Worm (Caenorhabditis elegans) whole organism, L1 larva: Measurements from ENCODE around the gene T21D12.14.

Experiments used
- C04F5.9 ChIP-seq: sonication (generic microtip); optimal IDR thresholded peaks from 2 replicates; lab custom pipeline; 2016; ENCODE audit warnings: missing genetic modification characterization, missing compliant biosample characterization
- Y116A8C.19 ChIP-seq: sonication (generic microtip); optimal IDR thresholded peaks from 2 replicates; lab custom pipeline; 2016; ENCODE audit warnings: missing compliant biosample characterization, missing genetic modification characterization, borderline replicate concordance
- blmp-1 ChIP-seq: fragments of 150-350 bp; optimal IDR thresholded peaks from 2 replicates; lab custom pipeline; 2014; ENCODE audit warnings: missing biosample characterization, missing genetic modification characterization
- ceh-63 ChIP-seq: fragments of 200-800 bp; sonication (Bioruptor generic); optimal IDR thresholded peaks from 2 replicates; lab custom pipeline; 2018; ENCODE audit warnings: mild to moderate bottlenecking, missing genetic modification characterization, missing compliant biosample characterization
- ceh-82 ChIP-seq, 3 experiments: fragments of 150-350 bp in 1 of 3; sonication (generic microtip) in 2 of 3; optimal IDR thresholded peaks; 2 replicates each; lab custom pipeline; 2014 to 2017; ENCODE audit warnings: missing biosample characterization in 3 of 3, missing genetic modification characterization in 3 of 3
- dsc-1 ChIP-seq: sonication (generic microtip); optimal IDR thresholded peaks from 2 replicates; lab custom pipeline; 2016; ENCODE audit warnings: mild to moderate bottlenecking, missing genetic modification characterization, missing compliant biosample characterization
- efl-1 ChIP-seq, 4 experiments: fragments of 150-350 bp; optimal IDR thresholded peaks in 3 of 4; peaks in 1 of 4; 1 replicate in 1 of 4; 2 replicates in 3 of 4; lab custom pipeline; 2014; ENCODE audit warnings: missing biosample characterization in 2 of 4, missing genetic modification characterization in 2 of 4, missing genetic modification reagents in 2 of 4
- egl-27 ChIP-seq, 2 experiments: fragments of 150-350 bp in 1 of 2; sonication (generic microtip); optimal IDR thresholded peaks; 3 replicates each; lab custom pipeline; 2017 to 2018; ENCODE audit warnings: missing biosample characterization in 2 of 2, missing genetic modification characterization in 2 of 2, missing genetic modification reagents in 2 of 2
- elt-2 ChIP-seq: sonication (generic microtip); optimal IDR thresholded peaks from 2 replicates; lab custom pipeline; 2016; ENCODE audit warnings: missing genetic modification characterization, mild to moderate bottlenecking, inconsistent platforms, missing compliant biosample characterization, missing genetic modification reagents
- elt-3 ChIP-seq, 6 experiments: fragments of 150-350 bp in 1 of 6; sonication (generic microtip); optimal IDR thresholded peaks; 2 replicates each; lab custom pipeline; 2017 to 2018; ENCODE audit warnings: missing biosample characterization in 6 of 6, missing genetic modification characterization in 6 of 6, inconsistent platforms in 1 of 6
- ets-5 ChIP-seq: fragments of 200-800 bp; sonication (Bioruptor generic); IDR thresholded peaks from 2 replicates; pipeline ENCODE4 v1.3.6; 2022; ENCODE audit warnings: missing genetic modification characterization, missing compliant biosample characterization
- fkh-10 ChIP-seq: sonication (generic microtip); optimal IDR thresholded peaks from 2 replicates; lab custom pipeline; 2017; ENCODE audit warnings: missing biosample characterization, missing genetic modification reagents, missing genetic modification characterization
- fkh-4 ChIP-seq: sonication (generic microtip); optimal IDR thresholded peaks from 2 replicates; lab custom pipeline; 2016; ENCODE audit warnings: missing compliant biosample characterization, missing genetic modification characterization, borderline replicate concordance
- hpl-2 ChIP-seq: fragments of 150-350 bp; optimal IDR thresholded peaks from 2 replicates; lab custom pipeline; 2014; ENCODE audit warnings: missing biosample characterization, missing genetic modification reagents, missing genetic modification characterization
- lin-35 ChIP-seq, 2 experiments: fragments of 150-350 bp; optimal IDR thresholded peaks; 2 replicates each; lab custom pipeline; 2014; ENCODE audit warnings: missing biosample characterization in 2 of 2, missing genetic modification characterization in 2 of 2, missing genetic modification reagents in 2 of 2
- lin-39 ChIP-seq: fragments of 150-350 bp; optimal IDR thresholded peaks from 2 replicates; lab custom pipeline; 2014; ENCODE audit warnings: missing biosample characterization, missing genetic modification reagents, missing genetic modification characterization
- lir-3 ChIP-seq: sonication (generic microtip); optimal IDR thresholded peaks from 2 replicates; lab custom pipeline; 2016; ENCODE audit warnings: mild to moderate bottlenecking, missing genetic modification characterization, moderate library complexity, missing compliant biosample characterization; ENCODE audit not compliant: poor library complexity
- mab-9 ChIP-seq: fragments of 200-800 bp; sonication (Bioruptor generic); IDR thresholded peaks from 2 replicates; pipeline ENCODE4 v1.3.6; 2022; ENCODE audit warnings: missing genetic modification reagents, missing genetic modification characterization, missing compliant biosample characterization
- mdl-1 ChIP-seq, 2 experiments: fragments of 150-350 bp; optimal IDR thresholded peaks; 2 replicates each; lab custom pipeline; 2014 to 2017; ENCODE audit warnings: missing biosample characterization in 2 of 2, missing genetic modification characterization in 2 of 2, inconsistent platforms in 1 of 2
- mep-1 ChIP-seq: fragments of 150-350 bp; optimal IDR thresholded peaks from 2 replicates; lab custom pipeline; 2014; ENCODE audit warnings: missing biosample characterization, missing genetic modification characterization
- nhr-12 ChIP-seq: sonication (generic microtip); optimal IDR thresholded peaks from 2 replicates; lab custom pipeline; 2017; ENCODE audit warnings: missing biosample characterization, missing genetic modification characterization
- nhr-19 ChIP-seq: fragments of 200-800 bp; sonication (Bioruptor generic); conservative IDR thresholded peaks from 2 replicates; pipeline ENCODE4 v1.3.6; 2022; ENCODE audit warnings: missing genetic modification characterization, missing compliant biosample characterization
- nhr-237 ChIP-seq: fragments of 150-350 bp; optimal IDR thresholded peaks from 2 replicates; lab custom pipeline; 2014; ENCODE audit warnings: missing biosample characterization, missing genetic modification characterization
- nhr-71 ChIP-seq: sonication (generic microtip); optimal IDR thresholded peaks from 2 replicates; lab custom pipeline; 2016; ENCODE audit warnings: mild to moderate bottlenecking, missing genetic modification characterization, moderate library complexity, missing compliant biosample characterization
- nhr-76 ChIP-seq: sonication (generic microtip); optimal IDR thresholded peaks from 2 replicates; lab custom pipeline; 2017; ENCODE audit warnings: missing biosample characterization, missing genetic modification characterization
- nhr-77 ChIP-seq: fragments of 150-350 bp; optimal IDR thresholded peaks from 2 replicates; lab custom pipeline; 2014; ENCODE audit warnings: missing biosample characterization, missing genetic modification characterization
- nhr-85 ChIP-seq: sonication (generic microtip); peaks from one replicate; lab custom pipeline; 2016; ENCODE audit warnings: missing genetic modification characterization, inconsistent platforms, missing compliant biosample characterization
- pag-3 ChIP-seq: sonication (generic microtip); optimal IDR thresholded peaks from 2 replicates; lab custom pipeline; 2017; ENCODE audit warnings: missing genetic modification characterization, mild to moderate bottlenecking, missing compliant biosample characterization, antibody characterized with exemption, borderline replicate concordance; ENCODE audit not compliant: insufficient read depth
- pax-3 ChIP-seq: fragments of 200-800 bp; sonication (Bioruptor generic); optimal IDR thresholded peaks from 2 replicates; lab custom pipeline; 2018; ENCODE audit warnings: mild to moderate bottlenecking, missing genetic modification characterization, moderate library complexity, missing compliant biosample characterization
- sox-4 ChIP-seq: sonication (generic microtip); optimal IDR thresholded peaks from 2 replicates; lab custom pipeline; 2016; ENCODE audit warnings: missing genetic modification characterization, missing compliant biosample characterization
- sptf-1 ChIP-seq: fragments of 150-350 bp; optimal IDR thresholded peaks from 2 replicates; lab custom pipeline; 2014; ENCODE audit warnings: missing biosample characterization, missing genetic modification characterization
- tbx-2 ChIP-seq: sonication (generic microtip); optimal IDR thresholded peaks from 2 replicates; lab custom pipeline; 2016; ENCODE audit warnings: missing genetic modification characterization, missing compliant biosample characterization
- unc-130 ChIP-seq: fragments of 150-350 bp; optimal IDR thresholded peaks from 2 replicates; lab custom pipeline; 2017; ENCODE audit warnings: missing biosample characterization, missing genetic modification characterization, inconsistent platforms
- vab-15 ChIP-seq: sonication (generic microtip); optimal IDR thresholded peaks from 2 replicates; lab custom pipeline; 2017; ENCODE audit warnings: missing genotype, mild to moderate bottlenecking, missing genetic modification characterization, missing compliant biosample characterization
- ztf-4 ChIP-seq: fragments of 150-350 bp; optimal IDR thresholded peaks from 2 replicates; lab custom pipeline; 2014; ENCODE audit warnings: missing biosample characterization, missing genetic modification characterization

Gene T21D12.14

DNA sequence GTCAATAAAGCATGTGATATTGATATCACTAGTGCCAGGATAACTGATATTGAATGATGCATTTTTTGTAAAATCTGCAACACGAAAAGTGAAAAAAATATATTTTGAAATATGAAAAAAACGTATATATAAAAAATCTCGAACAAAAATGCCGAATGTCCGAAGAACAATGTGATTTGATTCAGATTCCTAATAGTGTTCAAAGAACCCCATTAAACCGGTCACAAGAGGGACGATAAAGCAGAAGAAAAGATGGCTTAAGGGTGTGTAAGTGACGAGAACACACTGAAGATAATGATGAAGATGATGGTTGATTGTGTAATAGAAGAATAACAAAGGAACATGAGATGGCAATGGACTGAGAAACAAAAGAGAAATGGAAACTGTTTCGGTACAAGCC is at the start of gene T21D12.14:
TSS of gene T21D12.14 (minus strand) at position 101 of the 400 bp plus-strand sequence.
- no peak for TF ChIP-seq lir-3
- no peak for TF ChIP-seq pag-3
- TF ChIP-seq blmp-1 (tag; lab: Kevin White, UChicago) = peak; percentile 32

DNA sequence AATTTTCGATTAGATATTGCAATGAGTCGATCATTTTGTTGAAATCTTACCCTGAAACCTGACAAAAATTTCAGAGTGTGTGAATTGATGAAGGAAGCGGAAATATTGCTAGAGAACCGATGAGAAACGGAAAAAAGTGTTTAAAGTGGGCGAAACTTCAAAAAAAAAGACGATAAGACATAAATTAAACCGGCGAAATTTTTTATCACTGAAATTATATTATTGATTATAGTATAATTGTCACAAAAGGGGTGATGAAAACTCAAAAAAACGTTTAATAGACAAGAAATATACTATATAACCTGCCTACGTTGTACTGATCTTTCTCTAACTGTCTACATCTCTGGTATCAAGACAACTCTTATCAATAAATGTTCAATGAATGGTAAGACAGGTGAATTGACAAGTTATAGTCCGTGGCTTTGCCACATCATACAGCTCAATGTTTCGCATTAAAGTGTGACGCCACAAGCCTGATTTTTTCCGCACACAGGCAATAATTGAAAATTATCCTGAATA is 49.3 kb upstream of the T21D12.14 start, which contains the start of gene pxmp-4:
TSS of gene pxmp-4 (minus strand) at position 51 of the 519 bp plus-strand sequence.
- TF ChIP-seq C04F5.9 (tag; lab: Kevin White, UChicago) (no peak), efl-1 (optimal IDR thresholded peaks at IDR 0.05; lab: Kevin White, UChicago) (no peak), efl-1 (GFP tag; optimal IDR thresholded peaks at IDR 0.05 in 1 of 2; lab: Kevin White, UChicago) (peak in 1 of 2 experiments; percentile 43), nhr-237 (tag; lab: Kevin White, UChicago) (no peak), sox-4 (tag; lab: Kevin White, UChicago) (no peak), sptf-1 (tag; lab: Kevin White, UChicago) (no peak), nhr-85 (tag; lab: Kevin White, UChicago) (no peak), fkh-4 (tag; lab: Kevin White, UChicago) (no peak), nhr-77 (no peak), lin-35 (GFP tag; optimal IDR thresholded peaks at IDR 0.05; lab: Kevin White, UChicago) (peak in 1 of 2 experiments; percentile 27), lin-39 (tag; lab: Kevin White, UChicago) (no peak), elt-2 (tag; lab: Kevin White, UChicago) (peak; percentile 50), egl-27 (tag; optimal IDR thresholded peaks at IDR 0.05; lab: Kevin White, UChicago) (no peak)

DNA sequence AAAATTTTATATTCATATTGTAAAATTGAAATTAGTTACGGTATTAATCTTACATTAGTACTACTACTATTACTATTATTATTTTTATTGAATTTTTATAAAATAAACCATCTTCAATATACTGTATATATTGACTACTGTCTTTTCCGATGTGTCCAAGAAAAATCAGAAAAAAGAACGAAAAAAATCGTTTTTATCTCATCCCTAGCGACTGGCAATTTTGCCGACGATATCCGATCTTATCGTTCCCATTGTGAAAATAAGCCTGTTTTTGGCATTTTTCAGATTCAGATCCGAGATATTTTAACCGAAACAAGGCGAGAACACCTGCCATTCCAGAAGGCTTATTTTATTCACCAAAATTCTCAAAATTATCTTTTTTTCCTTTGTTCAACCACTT is 42.6 kb upstream of the T21D12.14 start, which contains the start of gene F18F11.4:
TSS of gene F18F11.4 (plus strand) at position 301 of the 400 bp plus-strand sequence.
- no peak for TF ChIP-seq dsc-1 (tag; lab: Kevin White, UChicago)
- no peak for TF ChIP-seq Y116A8C.19 (tag; lab: Kevin White, UChicago)
- no peak for TF ChIP-seq unc-130 (tag; lab: Kevin White, UChicago)
- no peak for TF ChIP-seq C04F5.9 (tag; lab: Kevin White, UChicago)
- TF ChIP-seq vab-15 = no peak
- no peak for TF ChIP-seq nhr-19 (GFP tag; lab: Robert Waterston, UW)
- TF ChIP-seq nhr-71 (tag; lab: Kevin White, UChicago) = no peak
- TF ChIP-seq hpl-2 (GFP tag; lab: Kevin White, UChicago) = no peak
- TF ChIP-seq nhr-12 (tag; lab: Kevin White, UChicago) = no peak
- TF ChIP-seq nhr-76 (tag; lab: Kevin White, UChicago) = no peak
- TF ChIP-seq ets-5 = no peak
- TF ChIP-seq fkh-10 = no peak
- TF ChIP-seq ceh-63 = no peak
- TF ChIP-seq ceh-82 (tag; optimal IDR thresholded peaks at IDR 0.05; lab: Kevin White, UChicago) = no peak
- no peak for TF ChIP-seq pax-3 (tag; lab: Kevin White, UChicago)
- TF ChIP-seq ztf-4 (tag; lab: Kevin White, UChicago) = no peak
- TF ChIP-seq elt-3 (tag; optimal IDR thresholded peaks at IDR 0.05; lab: Kevin White, UChicago) = no peak
- TF ChIP-seq mab-9 (GFP tag; lab: Robert Waterston, UW) = no peak
- TF ChIP-seq, all 84 proteins: peak for 0

DNA sequence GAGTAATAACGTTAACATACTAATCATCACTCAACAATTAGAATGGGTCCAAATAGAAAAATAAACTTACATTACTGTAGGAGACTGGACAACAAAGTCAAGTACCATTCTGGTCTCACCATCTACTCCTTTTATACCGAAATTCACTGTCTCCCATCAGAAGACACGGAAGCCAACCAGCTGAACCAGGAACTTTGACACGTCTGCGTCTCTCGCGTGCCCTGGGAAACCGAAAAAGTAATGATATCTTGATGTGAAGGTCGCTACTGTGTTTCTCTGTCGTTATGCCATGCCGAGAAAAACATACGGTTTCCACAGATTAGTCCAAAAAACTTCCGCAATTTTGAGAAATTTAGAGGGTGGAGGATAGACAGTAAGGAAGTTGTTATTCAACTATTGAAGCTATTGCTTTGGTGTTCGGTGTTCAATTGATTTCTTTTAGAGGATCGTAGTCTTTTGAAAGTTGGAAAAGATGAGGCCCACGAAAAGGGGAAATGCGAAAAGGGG is 38.7 kb upstream of the T21D12.14 start, which contains the start of gene col-101:
TSS of gene col-101 (minus strand) at position 457 of the 507 bp plus-strand sequence.
- no peak for TF ChIP-seq mdl-1 (tag; optimal IDR thresholded peaks at IDR 0.05; lab: Kevin White, UChicago)
- peak in 1 of 6 experiments; percentile 28 for TF ChIP-seq elt-3 (tag; optimal IDR thresholded peaks at IDR 0.05; lab: Kevin White, UChicago)
- peak; percentile 18 for TF ChIP-seq mep-1 (tag; lab: Kevin White, UChicago)
- TF ChIP-seq efl-1 (optimal IDR thresholded peaks at IDR 0.05; lab: Kevin White, UChicago) = no peak
- TF ChIP-seq efl-1 (GFP tag; optimal IDR thresholded peaks at IDR 0.05 in 1 of 2; lab: Kevin White, UChicago) = peak in 1 of 2 experiments; percentile 75
- TF ChIP-seq tbx-2 (tag; lab: Kevin White, UChicago) = peak; percentile 52
- peak; percentile 42 for TF ChIP-seq blmp-1 (tag; lab: Kevin White, UChicago)
